Fruit fly (Drosophila melanogaster) whole organism, adult: ENCODE results near the gene Eaat2.

Experiments used
- CG11617 ChIP-seq: fragments of 200-800 bp; sonication (Bioruptor generic); optimal IDR thresholded peaks from 2 replicates; lab custom pipeline; 2017; ENCODE audit warnings: mild to moderate bottlenecking, missing biosample characterization, missing genetic modification reagents, missing genetic modification characterization
- CG12768 ChIP-seq: fragments of 200-800 bp; sonication (Bioruptor generic); optimal IDR thresholded peaks from 2 replicates; lab custom pipeline; 2017; ENCODE audit warnings: missing biosample characterization, missing genetic modification characterization, mild to moderate bottlenecking, moderate library complexity, missing genetic modification reagents
- CG14711 ChIP-seq: fragments of 200-800 bp; sonication (Bioruptor generic); optimal IDR thresholded peaks from 2 replicates; lab custom pipeline; 2018; ENCODE audit warnings: missing biosample characterization, mild to moderate bottlenecking, missing genetic modification characterization, moderate library complexity
- CG1620 ChIP-seq: fragments of 200-800 bp; sonication (Bioruptor generic); optimal IDR thresholded peaks from 2 replicates; lab custom pipeline; 2016; ENCODE audit warnings: missing biosample characterization, missing genetic modification characterization
- CG33017 ChIP-seq: fragments of 200-800 bp; sonication (Bioruptor generic); optimal IDR thresholded peaks from 2 replicates; lab custom pipeline; 2018; ENCODE audit warnings: missing biosample characterization, mild to moderate bottlenecking, missing genetic modification characterization, moderate library complexity
- CG5204 ChIP-seq: fragments of 200-800 bp; sonication (Bioruptor generic); optimal IDR thresholded peaks from 2 replicates; lab custom pipeline; 2016; ENCODE audit warnings: missing biosample characterization, missing genetic modification characterization
- CG7045 ChIP-seq: fragments of 200-800 bp; sonication (Bioruptor generic); optimal IDR thresholded peaks from 2 replicates; lab custom pipeline; 2017; ENCODE audit warnings: missing biosample characterization, mild to moderate bottlenecking, missing genetic modification characterization
- CG7101 ChIP-seq: fragments of 200-800 bp; sonication (Bioruptor generic); optimal IDR thresholded peaks from 2 replicates; lab custom pipeline; 2018; ENCODE audit warnings: missing biosample characterization, mild to moderate bottlenecking, missing genetic modification characterization, moderate library complexity
- Clk ChIP-seq: fragments of 200-800 bp; sonication (Bioruptor generic); optimal IDR thresholded peaks from 2 replicates; lab custom pipeline; 2017; ENCODE audit warnings: missing biosample characterization, missing genetic modification characterization
- Crg-1 ChIP-seq: fragments of 200-800 bp; sonication (Bioruptor generic); optimal IDR thresholded peaks from 2 replicates; lab custom pipeline; 2016; ENCODE audit warnings: missing biosample characterization, missing genetic modification characterization
- Hr96 ChIP-seq: fragments of 200-800 bp; sonication (Bioruptor generic); optimal IDR thresholded peaks from 2 replicates; lab custom pipeline; 2016; ENCODE audit warnings: missing biosample characterization, missing genetic modification characterization
- Mnt ChIP-seq: fragments of 200-800 bp; sonication (Bioruptor generic); optimal IDR thresholded peaks from 2 replicates; lab custom pipeline; 2016; ENCODE audit warnings: missing biosample characterization, mild to moderate bottlenecking, missing genetic modification characterization
- bab1 ChIP-seq: fragments of 200-800 bp; sonication (Bioruptor generic); optimal IDR thresholded peaks from 3 replicates; lab custom pipeline; 2019; ENCODE audit warnings: missing biosample characterization, mild to moderate bottlenecking, missing genetic modification characterization, moderate library complexity
- cic ChIP-seq: fragments of 200-800 bp; sonication (Bioruptor generic); optimal IDR thresholded peaks from 2 replicates; lab custom pipeline; 2017; ENCODE audit warnings: missing biosample characterization, mild to moderate bottlenecking, missing genetic modification characterization, moderate library complexity
- cnc ChIP-seq, 2 experiments: fragments of >200 bp; optimal IDR thresholded peaks; 2 replicates each; lab custom pipeline; 2017
- kay ChIP-seq: fragments of 200-800 bp; sonication (Bioruptor generic); peaks from one replicate; lab custom pipeline; 2016; ENCODE audit warnings: missing biosample characterization, missing genetic modification characterization, borderline replicate concordance
- ovo ChIP-seq: fragments of 200-800 bp; sonication (Bioruptor generic); optimal IDR thresholded peaks from 2 replicates; lab custom pipeline; 2016; ENCODE audit warnings: missing biosample characterization, missing genetic modification characterization
- pad ChIP-seq: fragments of 200-800 bp; sonication (Bioruptor generic); optimal IDR thresholded peaks from 3 replicates; lab custom pipeline; 2017; ENCODE audit warnings: missing biosample characterization, missing genetic modification characterization, mild to moderate bottlenecking, moderate library complexity, missing genetic modification reagents
- tj ChIP-seq: fragments of 200-800 bp; sonication (Bioruptor generic); optimal IDR thresholded peaks from 3 replicates; lab custom pipeline; 2017; ENCODE audit warnings: missing biosample characterization, mild to moderate bottlenecking, missing genetic modification characterization, moderate library complexity
- toe ChIP-seq: fragments of 200-800 bp; sonication (Bioruptor generic); optimal IDR thresholded peaks from 2 replicates; lab custom pipeline; 2016; ENCODE audit warnings: missing biosample characterization, missing genetic modification characterization

The Eaat2 gene

DNA sequence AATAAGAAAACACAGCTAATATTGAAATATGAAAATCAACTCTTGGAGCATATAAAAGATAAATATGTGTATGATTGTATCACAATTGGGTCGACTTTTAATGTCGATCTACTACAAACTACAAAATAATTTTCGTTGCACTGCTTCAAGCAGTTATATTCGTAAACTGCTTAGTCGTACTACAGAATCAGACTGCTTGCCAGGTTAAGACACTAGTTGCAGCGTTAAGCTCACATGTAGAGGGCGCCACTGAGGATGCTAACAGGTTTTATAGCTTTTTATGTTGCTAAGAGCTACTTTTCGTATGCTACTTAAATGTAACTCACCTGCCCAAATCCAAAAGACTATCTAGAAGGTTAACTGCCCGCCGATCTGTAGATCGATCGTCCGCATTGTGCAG lies 4.2 kb downstream of the Eaat2 start:
- TF ChIP-seq CG33017 (tag; lab: Kevin White, UChicago): no peak
- no peak for TF ChIP-seq CG7101 (tag; lab: Kevin White, UChicago)
- TF ChIP-seq tj (GFP tag; lab: Kevin White, UChicago): no peak
- no peak for TF ChIP-seq bab1 (GFP tag; lab: Kevin White, UChicago)
- TF ChIP-seq cic (GFP tag; lab: Kevin White, UChicago): no peak
- TF ChIP-seq CG14711 (tag; lab: Kevin White, UChicago): no peak
- no peak for TF ChIP-seq Mnt
- TF ChIP-seq toe (GFP tag; lab: Kevin White, UChicago): no peak
- no peak for TF ChIP-seq Clk
- TF ChIP-seq cnc (optimal IDR thresholded peaks at IDR 0.05; lab: Kevin White, UChicago): no peak
- no peak for TF ChIP-seq CG7045
- TF ChIP-seq kay (GFP tag; lab: Kevin White, UChicago): no peak
- no peak for TF ChIP-seq CG12768 (GFP tag; lab: Kevin White, UChicago)
- no peak for TF ChIP-seq CG5204 (GFP tag; lab: Kevin White, UChicago)

DNA sequence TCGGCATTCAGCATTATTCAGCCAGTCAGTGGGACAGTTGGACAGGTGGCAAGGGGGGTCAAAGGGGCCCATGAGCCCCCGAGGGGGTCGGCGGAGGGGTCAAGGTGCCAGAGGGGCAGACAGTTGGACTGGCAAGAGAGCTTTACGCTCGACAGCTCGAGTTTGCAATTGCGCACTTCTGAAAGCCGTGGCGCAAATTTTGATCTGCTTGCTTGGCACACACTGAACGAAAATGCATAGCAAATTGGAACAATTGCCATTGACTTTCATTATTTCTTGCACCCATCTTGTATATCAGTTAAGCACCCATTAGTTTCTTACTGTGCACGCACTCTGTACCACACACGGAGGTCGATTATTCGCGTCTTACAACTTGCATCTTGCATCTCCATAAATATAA lies 8.4 kb downstream of the Eaat2 start:
- TF ChIP-seq Hr96 (GFP tag; lab: Kevin White, UChicago) (no peak), CG33017 (tag; lab: Kevin White, UChicago) (no peak), CG11617 (GFP tag; lab: Kevin White, UChicago) (no peak), cnc (optimal IDR thresholded peaks at IDR 0.05; lab: Kevin White, UChicago) (no peak), CG7045 (no peak), Mnt (no peak), pad (no peak), CG7101 (tag; lab: Kevin White, UChicago) (no peak), cic (GFP tag; lab: Kevin White, UChicago) (no peak), bab1 (GFP tag; lab: Kevin White, UChicago) (no peak), Crg-1 (GFP tag; lab: Kevin White, UChicago) (no peak), kay (GFP tag; lab: Kevin White, UChicago) (no peak)

DNA sequence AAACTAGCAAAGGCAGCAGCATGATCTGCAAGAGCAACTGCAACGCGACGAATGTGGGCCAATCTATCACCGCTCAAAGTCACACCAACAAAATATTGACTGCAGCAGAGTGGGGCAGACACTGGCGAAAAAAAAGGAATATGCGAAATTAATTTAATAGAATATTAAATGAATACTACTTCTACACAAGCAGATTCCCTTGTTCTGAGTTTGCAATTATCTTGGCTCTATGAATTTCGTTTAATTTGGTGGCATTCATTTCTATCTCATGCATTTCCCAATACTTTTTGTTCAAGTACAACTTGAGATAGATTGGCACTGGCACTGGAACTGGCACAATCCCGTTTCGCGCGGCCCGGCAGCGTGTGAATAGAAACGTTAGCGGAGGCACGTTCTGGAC lies 10.1 kb downstream of the Eaat2 start:
- no peak for TF ChIP-seq Hr96 (GFP tag; lab: Kevin White, UChicago)
- no peak for TF ChIP-seq pad
- no peak for TF ChIP-seq cic (GFP tag; lab: Kevin White, UChicago)
- no peak for TF ChIP-seq CG11617 (GFP tag; lab: Kevin White, UChicago)
- TF ChIP-seq kay (GFP tag; lab: Kevin White, UChicago): no peak
- TF ChIP-seq Mnt: no peak
- TF ChIP-seq tj (GFP tag; lab: Kevin White, UChicago): no peak
- TF ChIP-seq cnc (optimal IDR thresholded peaks at IDR 0.05; lab: Kevin White, UChicago): no peak
- TF ChIP-seq bab1 (GFP tag; lab: Kevin White, UChicago): no peak
- no peak for TF ChIP-seq Clk
- no peak for TF ChIP-seq CG12768 (GFP tag; lab: Kevin White, UChicago)
- TF ChIP-seq CG33017 (tag; lab: Kevin White, UChicago): no peak
- no peak for TF ChIP-seq CG1620 (GFP tag; lab: Kevin White, UChicago)
- TF ChIP-seq CG7045: no peak

DNA sequence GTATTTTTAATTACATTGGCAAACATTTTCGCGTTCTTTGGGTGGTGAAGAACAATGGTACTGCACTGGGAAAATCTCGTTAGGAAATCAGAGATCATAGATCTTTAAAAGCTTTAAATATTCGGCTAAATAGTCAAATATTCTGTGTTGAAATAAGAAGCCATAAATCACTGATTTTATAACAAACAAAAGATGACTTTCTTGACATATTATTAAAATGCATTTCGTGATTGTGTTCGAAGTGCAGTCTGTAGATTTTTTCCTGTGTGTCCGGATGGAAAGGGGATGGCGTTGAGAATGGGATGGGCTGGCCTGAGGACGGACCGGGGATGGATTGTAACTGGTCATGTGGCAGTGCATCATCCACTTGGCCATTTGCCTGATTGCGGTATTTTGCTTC lies 12.1 kb downstream of the Eaat2 start:
- TF ChIP-seq pad (no peak), bab1 (GFP tag; lab: Kevin White, UChicago) (no peak), tj (GFP tag; lab: Kevin White, UChicago) (no peak), CG1620 (GFP tag; lab: Kevin White, UChicago) (no peak), CG7045 (no peak), cnc (optimal IDR thresholded peaks at IDR 0.05; lab: Kevin White, UChicago) (no peak), toe (GFP tag; lab: Kevin White, UChicago) (no peak), CG7101 (tag; lab: Kevin White, UChicago) (no peak), CG12768 (GFP tag; lab: Kevin White, UChicago) (no peak), ovo (no peak), Hr96 (GFP tag; lab: Kevin White, UChicago) (no peak), Mnt (no peak)

DNA sequence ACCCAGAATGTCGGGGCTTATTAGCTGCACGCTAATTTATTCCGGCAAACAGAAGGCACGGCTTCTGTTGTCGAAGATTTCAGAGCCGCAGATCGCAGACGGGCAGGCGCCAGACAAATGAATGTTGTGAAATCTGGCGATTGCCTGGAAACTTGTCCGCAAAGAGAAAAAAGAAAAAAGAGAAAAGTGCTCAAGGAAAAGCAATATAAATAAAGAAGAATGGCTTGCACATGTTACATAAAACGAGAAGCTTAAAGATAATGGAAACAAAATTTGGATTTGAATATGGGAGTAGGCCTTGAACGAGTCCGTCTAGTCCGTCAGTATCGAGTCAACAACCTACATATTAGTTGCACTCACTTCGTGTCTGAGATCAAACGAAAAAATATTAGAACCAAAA lies 16.1 kb downstream of the Eaat2 start, which contains the start of gene Hsp60B:
Gene Hsp60B, plus strand, starts transcription at position 301 of the 400 bp plus-strand sequence.
- TF ChIP-seq Hr96 (GFP tag; lab: Kevin White, UChicago) (no peak), Crg-1 (GFP tag; lab: Kevin White, UChicago) (no peak), CG1620 (GFP tag; lab: Kevin White, UChicago) (no peak), cic (GFP tag; lab: Kevin White, UChicago) (no peak), pad (no peak), tj (GFP tag; lab: Kevin White, UChicago) (no peak), CG5204 (GFP tag; lab: Kevin White, UChicago) (no peak), CG33017 (tag; lab: Kevin White, UChicago) (no peak), ovo (no peak)

DNA sequence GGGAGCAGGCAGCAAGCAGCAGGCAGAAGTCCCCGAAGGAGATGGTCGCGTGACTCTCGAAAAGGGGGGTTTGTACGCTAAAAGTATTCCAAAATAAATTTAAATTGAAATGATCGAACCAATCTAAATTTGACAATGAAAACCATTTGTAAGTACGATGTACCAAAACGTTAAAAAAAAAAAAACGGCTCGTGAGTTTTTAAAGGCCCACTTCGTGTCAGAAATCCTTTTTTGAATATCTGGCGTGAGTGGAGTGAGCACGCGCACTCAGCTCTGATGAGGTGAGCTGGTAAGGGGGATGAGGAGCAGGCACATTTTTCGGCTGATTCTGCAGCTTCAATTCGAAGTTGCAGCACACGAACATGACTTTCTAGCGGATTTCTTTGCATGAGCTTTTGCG lies 19.4 kb downstream of the Eaat2 start:
- TF ChIP-seq cic (GFP tag; lab: Kevin White, UChicago): no peak
- TF ChIP-seq CG1620 (GFP tag; lab: Kevin White, UChicago): no peak
- TF ChIP-seq CG11617 (GFP tag; lab: Kevin White, UChicago): no peak
- no peak for TF ChIP-seq Mnt
- TF ChIP-seq CG14711 (tag; lab: Kevin White, UChicago): no peak
- no peak for TF ChIP-seq ovo
- TF ChIP-seq Clk: no peak
- TF ChIP-seq CG12768 (GFP tag; lab: Kevin White, UChicago): no peak
- TF ChIP-seq kay (GFP tag; lab: Kevin White, UChicago): no peak
